Worm (Caenorhabditis elegans): ENCODE results near the gene Y38H6C.20.

ce11 chrV:20574314-20574713, 23.3 kb upstream of the Y38H6C.20 start, which contains the start of gene clec-263:
- TF ChIP-seq gei-17 (GFP tag; optimal IDR thresholded peaks at IDR 0.05) (no peak), mes-4 (tag; optimal IDR thresholded peaks at IDR 0.05) (no peak), F37B4.10 (GFP tag; IDR thresholded peaks at IDR 0.05) (no peak), dpl-1 (GFP tag; optimal IDR thresholded peaks at IDR 0.05) (no peak), pha-4 (tag; optimal IDR thresholded peaks at IDR 0.05) (no peak), nhr-80 (tag; optimal IDR thresholded peaks at IDR 0.05) (no peak), Y53G8AR.9 (GFP tag; conservative IDR thresholded peaks at IDR 0.05) (no peak), B0019.2 (GFP tag; conservative IDR thresholded peaks at IDR 0.05) (no peak), ZK185.1 (tag; optimal IDR thresholded peaks at IDR 0.05; ENCODE audit: poor library complexity, severe bottlenecking) (no peak), ets-4 (GFP tag; optimal IDR thresholded peaks at IDR 0.05) (no peak), ztf-6 (GFP tag; IDR thresholded peaks at IDR 0.05) (no peak)

Data from whole organism, young adult.